Fruit fly (Drosophila melanogaster) whole organism, embryonic: Measurements from ENCODE around the gene CG34301.

ENCODE experiments used
- Asciz ChIP-seq: fragments of 200-800 bp; sonication (Bioruptor generic); optimal IDR thresholded peaks from 2 replicates; lab custom pipeline; 2017; ENCODE audit warnings: missing biosample characterization, mild to moderate bottlenecking, missing genetic modification characterization, missing genetic modification reagents
- B-H2 ChIP-seq: fragments of 200-800 bp; sonication (Bioruptor generic); optimal IDR thresholded peaks from 2 replicates; lab custom pipeline; 2018; ENCODE audit warnings: missing biosample characterization, mild to moderate bottlenecking, missing genetic modification characterization
- C15 ChIP-seq: fragments of 200-800 bp; sonication (Bioruptor generic); IDR thresholded peaks from 3 replicates; pipeline ENCODE4 v1.3.6; 2022; ENCODE audit warnings: missing biosample characterization, missing genetic modification characterization
- CG10274 ChIP-seq: fragments of 200-800 bp; sonication (Bioruptor generic); optimal IDR thresholded peaks from 3 replicates; lab custom pipeline; 2017; ENCODE audit warnings: missing biosample characterization, mild to moderate bottlenecking, missing genetic modification characterization
- CG10462 ChIP-seq: fragments of 200-800 bp; sonication (Bioruptor generic); optimal IDR thresholded peaks from 2 replicates; lab custom pipeline; 2016; ENCODE audit warnings: missing biosample characterization, missing genetic modification characterization
- CG11723 ChIP-seq: fragments of 200-800 bp; sonication (Bioruptor generic); optimal IDR thresholded peaks from 2 replicates; lab custom pipeline; 2017; ENCODE audit warnings: missing biosample characterization, mild to moderate bottlenecking, missing genetic modification characterization
- CG12744 ChIP-seq: fragments of 200-800 bp; sonication (Bioruptor generic); optimal IDR thresholded peaks from 2 replicates; lab custom pipeline; 2016; ENCODE audit warnings: missing biosample characterization, missing genetic modification characterization
- CG12942 ChIP-seq: fragments of 200-800 bp; sonication (Bioruptor generic); optimal IDR thresholded peaks from 3 replicates; lab custom pipeline; 2016; ENCODE audit warnings: missing biosample characterization, missing genetic modification characterization
- CG14050 ChIP-seq: fragments of 200-800 bp; sonication (Bioruptor generic); IDR thresholded peaks from 3 replicates; pipeline ENCODE4 v1.3.6; 2022; ENCODE audit warnings: missing biosample characterization, missing genetic modification characterization
- CG14667 ChIP-seq: fragments of 200-800 bp; sonication (Bioruptor generic); IDR thresholded peaks from 2 replicates; pipeline ENCODE4 v1.3.6; 2022; ENCODE audit warnings: missing biosample characterization, missing genetic modification characterization
- CG16815 ChIP-seq: fragments of 200-800 bp; sonication (Bioruptor generic); optimal IDR thresholded peaks from 3 replicates; lab custom pipeline; 2017; ENCODE audit warnings: missing biosample characterization, mild to moderate bottlenecking, missing genetic modification characterization
- CG18619 ChIP-seq: fragments of 200-800 bp; sonication (Bioruptor generic); optimal IDR thresholded peaks from 3 replicates; lab custom pipeline; 2017; ENCODE audit warnings: missing biosample characterization, mild to moderate bottlenecking, missing genetic modification characterization
- CG32532 ChIP-seq: fragments of 200-800 bp; sonication (Bioruptor generic); IDR thresholded peaks from 2 replicates; pipeline ENCODE4 v1.3.6; 2022; ENCODE audit warnings: missing biosample characterization, missing genetic modification characterization
- CG34376 ChIP-seq: fragments of 200-800 bp; sonication (Bioruptor generic); optimal IDR thresholded peaks from 2 replicates; lab custom pipeline; 2018; ENCODE audit warnings: missing biosample characterization, mild to moderate bottlenecking, missing genetic modification characterization
- CG43689 ChIP-seq: fragments of 200-800 bp; sonication (Bioruptor generic); IDR thresholded peaks from 2 replicates; pipeline ENCODE4 v1.3.6; 2022; ENCODE audit warnings: missing biosample characterization, missing genetic modification characterization
- CG4730 ChIP-seq: fragments of 200-800 bp; sonication (Bioruptor generic); IDR thresholded peaks from 2 replicates; pipeline ENCODE4 v1.3.6; 2022; ENCODE audit warnings: missing biosample characterization, missing genetic modification characterization
- CG4820 ChIP-seq: fragments of 200-800 bp; sonication (Bioruptor generic); optimal IDR thresholded peaks from 3 replicates; lab custom pipeline; 2016; ENCODE audit warnings: missing biosample characterization, missing genetic modification characterization
- CG6854 ChIP-seq: fragments of 200-800 bp; sonication (Bioruptor generic); optimal IDR thresholded peaks from 3 replicates; lab custom pipeline; 2017; ENCODE audit warnings: missing biosample characterization, mild to moderate bottlenecking, missing genetic modification characterization
- CG7271 ChIP-seq: fragments of 200-800 bp; sonication (Bioruptor generic); optimal IDR thresholded peaks from 2 replicates; lab custom pipeline; 2018; ENCODE audit warnings: missing biosample characterization, mild to moderate bottlenecking, missing genetic modification characterization, moderate library complexity
- CG9215 ChIP-seq: fragments of 200-800 bp; sonication (Bioruptor generic); IDR thresholded peaks from 2 replicates; pipeline ENCODE4 v1.3.6; 2022; ENCODE audit warnings: missing biosample characterization, missing genetic modification characterization
- CG9609 ChIP-seq: fragments of 200-800 bp; sonication (Bioruptor generic); optimal IDR thresholded peaks from 3 replicates; lab custom pipeline; 2016; ENCODE audit warnings: missing biosample characterization, missing genetic modification characterization
- D ChIP-seq, 2 experiments: fragments of 200-800 bp in 1 of 2; fragments of >200 bp in 1 of 2; sonication (Bioruptor generic) in 1 of 2; optimal IDR thresholded peaks; 2 replicates in 1 of 2; 3 replicates in 1 of 2; lab custom pipeline; 2017; ENCODE audit warnings: mild to moderate bottlenecking in 1 of 2, missing biosample characterization in 1 of 2, missing genetic modification characterization in 1 of 2, missing genetic modification reagents in 1 of 2
- HLH3B ChIP-seq: fragments of 200-800 bp; sonication (Bioruptor generic); IDR thresholded peaks from 2 replicates; pipeline ENCODE4 v1.3.6; 2022; ENCODE audit warnings: missing biosample characterization, missing genetic modification characterization
- Hsf ChIP-seq: fragments of 200-800 bp; sonication (Bioruptor generic); optimal IDR thresholded peaks from 3 replicates; lab custom pipeline; 2016; ENCODE audit warnings: missing biosample characterization, missing genetic modification characterization
- NC2α ChIP-seq: fragments of 200-800 bp; sonication (Bioruptor generic); optimal IDR thresholded peaks from 2 replicates; lab custom pipeline; 2016; ENCODE audit warnings: missing biosample characterization, missing genetic modification characterization
- NK7.1 ChIP-seq: fragments of 200-800 bp; sonication (Bioruptor generic); optimal IDR thresholded peaks from 3 replicates; lab custom pipeline; 2016; ENCODE audit warnings: missing biosample characterization, missing genetic modification characterization
- Poxn ChIP-seq: fragments of 200-800 bp; sonication (Bioruptor generic); IDR thresholded peaks from 2 replicates; pipeline ENCODE4 v1.3.6; 2022; ENCODE audit warnings: missing biosample characterization, missing genetic modification characterization
- Ravus ChIP-seq: fragments of 200-800 bp; sonication (Bioruptor generic); IDR thresholded peaks from 2 replicates; pipeline ENCODE4 v1.3.6; 2022; ENCODE audit warnings: missing biosample characterization, missing genetic modification characterization
- Sin3A ChIP-seq: fragments of >200 bp; optimal IDR thresholded peaks from 2 replicates; lab custom pipeline; 2018
- Stat92E ChIP-seq, 3 experiments: fragments of >200 bp in 2 of 3; fragments of 200-800 bp in 1 of 3; sonication (Bioruptor generic) in 1 of 3; optimal IDR thresholded peaks; 2 replicates each; lab custom pipeline; 2017 to 2019; ENCODE audit warnings: missing biosample characterization in 3 of 3, missing genetic modification characterization in 3 of 3, mild to moderate bottlenecking in 1 of 3, moderate library complexity in 1 of 3
- TFAM ChIP-seq: fragments of 200-800 bp; sonication (Bioruptor generic); optimal IDR thresholded peaks from 2 replicates; lab custom pipeline; 2017; ENCODE audit warnings: missing biosample characterization, missing genetic modification characterization, inconsistent platforms
- ap ChIP-seq: fragments of 200-800 bp; sonication (Bioruptor generic); IDR thresholded peaks from 2 replicates; pipeline ENCODE4 v1.3.6; 2022; ENCODE audit warnings: missing biosample characterization, missing genetic modification characterization
- ash1 ChIP-seq: fragments of 200-800 bp; sonication (Bioruptor generic); optimal IDR thresholded peaks from 2 replicates; lab custom pipeline; 2018; ENCODE audit warnings: missing biosample characterization, mild to moderate bottlenecking, missing genetic modification characterization
- bsh ChIP-seq, 2 experiments: fragments of 200-800 bp; sonication (Bioruptor generic); optimal IDR thresholded peaks; 2 replicates each; lab custom pipeline; 2017 to 2018; ENCODE audit warnings: mild to moderate bottlenecking in 2 of 2, missing biosample characterization in 2 of 2, missing genetic modification characterization in 2 of 2, moderate library complexity in 1 of 2
- corto ChIP-seq: fragments of 200-800 bp; sonication (Bioruptor generic); optimal IDR thresholded peaks from 2 replicates; lab custom pipeline; 2016; ENCODE audit warnings: missing biosample characterization, mild to moderate bottlenecking, missing genetic modification characterization, moderate library complexity
- danr ChIP-seq: fragments of 200-800 bp; sonication (Bioruptor generic); IDR thresholded peaks from 2 replicates; pipeline ENCODE4 v1.3.6; 2022; ENCODE audit warnings: missing biosample characterization, missing genetic modification characterization
- dati ChIP-seq: fragments of 200-800 bp; sonication (Bioruptor generic); IDR thresholded peaks from 2 replicates; pipeline ENCODE4 v1.3.6; 2022; ENCODE audit warnings: missing biosample characterization, missing genetic modification characterization
- ems ChIP-seq: fragments of 200-800 bp; sonication (Bioruptor generic); optimal IDR thresholded peaks from 3 replicates; lab custom pipeline; 2016; ENCODE audit warnings: missing biosample characterization, missing genetic modification characterization
- fd64A ChIP-seq: fragments of 200-800 bp; sonication (Bioruptor generic); optimal IDR thresholded peaks from 3 replicates; lab custom pipeline; 2018; ENCODE audit warnings: missing biosample characterization, mild to moderate bottlenecking, missing genetic modification characterization
- gem ChIP-seq: fragments of 200-800 bp; sonication (Bioruptor generic); optimal IDR thresholded peaks from 2 replicates; lab custom pipeline; 2019; ENCODE audit warnings: missing biosample characterization, mild to moderate bottlenecking, missing genetic modification characterization, moderate library complexity
- ham ChIP-seq: fragments of 200-800 bp; sonication (Bioruptor generic); IDR thresholded peaks from 2 replicates; pipeline ENCODE4 v1.3.6; 2022; ENCODE audit warnings: missing biosample characterization, missing genetic modification characterization
- hb ChIP-seq: fragments of 200-800 bp; sonication (Bioruptor generic); IDR thresholded peaks from 3 replicates; pipeline ENCODE4 v1.3.6; 2022; ENCODE audit warnings: missing biosample characterization, missing genetic modification characterization; ENCODE audit not compliant: partially characterized antibody
- inv ChIP-seq: fragments of 200-800 bp; sonication (Bioruptor generic); IDR thresholded peaks from 2 replicates; pipeline ENCODE4 v1.3.6; 2022; ENCODE audit warnings: missing biosample characterization, missing genetic modification characterization; ENCODE audit not compliant: partially characterized antibody
- knrl ChIP-seq: fragments of 200-800 bp; sonication (Bioruptor generic); IDR thresholded peaks from 3 replicates; pipeline ENCODE4 v1.3.6; 2022; ENCODE audit warnings: missing biosample characterization, missing genetic modification characterization; ENCODE audit not compliant: partially characterized antibody
- lab ChIP-seq: fragments of 200-800 bp; sonication (Bioruptor generic); optimal IDR thresholded peaks from 3 replicates; lab custom pipeline; 2017; ENCODE audit warnings: missing biosample characterization, missing genetic modification characterization, mild to moderate bottlenecking, moderate library complexity, missing genetic modification reagents
- lilli ChIP-seq: fragments of 200-800 bp; sonication (Bioruptor generic); optimal IDR thresholded peaks from 3 replicates; lab custom pipeline; 2016; ENCODE audit warnings: missing biosample characterization, missing genetic modification characterization
- shn ChIP-seq: fragments of 200-800 bp; sonication (Bioruptor generic); optimal IDR thresholded peaks from 3 replicates; lab custom pipeline; 2016; ENCODE audit warnings: missing biosample characterization, missing genetic modification characterization
- ttk ChIP-seq: fragments of 200-800 bp; sonication (Bioruptor generic); IDR thresholded peaks from 2 replicates; pipeline ENCODE4 v2.1.2; 2022; ENCODE audit warnings: missing biosample characterization, missing genetic modification characterization
- zf30C ChIP-seq: fragments of 200-800 bp; sonication (Bioruptor generic); optimal IDR thresholded peaks from 3 replicates; lab custom pipeline; 2018; ENCODE audit warnings: missing biosample characterization, mild to moderate bottlenecking, missing genetic modification characterization

Gene CG34301

DNA sequence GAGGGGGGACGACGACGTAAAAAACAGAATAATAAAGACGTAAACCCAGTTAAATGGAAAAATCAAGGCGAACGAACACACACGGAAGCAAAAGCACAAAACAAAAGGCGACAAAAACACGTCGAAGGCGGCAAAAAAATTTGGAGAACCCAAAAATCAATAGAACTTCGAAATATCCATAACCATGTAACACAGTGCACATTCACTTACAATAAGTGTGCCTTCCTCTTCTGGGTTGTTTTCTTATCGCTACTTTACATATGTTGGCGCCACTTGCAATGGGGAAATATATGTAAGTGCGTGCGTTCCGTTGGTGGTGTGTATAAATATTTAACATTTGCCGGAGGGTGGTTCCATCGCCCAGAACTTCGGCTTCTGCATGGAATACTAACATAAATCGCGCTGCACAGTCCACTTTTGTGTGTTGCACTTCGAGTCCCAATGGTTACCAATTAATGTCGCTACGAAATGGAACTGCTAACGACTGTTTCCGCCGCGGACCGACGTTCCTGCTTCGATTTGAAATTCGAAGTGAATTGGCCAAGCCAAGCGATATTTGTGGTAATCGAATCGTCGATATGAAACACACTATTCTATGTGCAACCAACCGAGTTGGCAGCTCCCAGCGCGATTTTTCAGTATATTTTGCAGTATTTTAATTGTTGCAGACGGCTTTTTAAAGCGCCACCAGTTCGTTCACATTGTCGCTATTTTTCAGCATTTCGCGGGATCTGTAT, 25.9 kb upstream of the CG34301 start, which contains the start of the genes CG9801 and Nasp (continued):
- no peak for TF ChIP-seq gem (tag; lab: Kevin White, UChicago)
- TF ChIP-seq CG4820 = no peak
- peak; percentile 0 for TF ChIP-seq lilli (GFP tag; lab: Kevin White, UChicago)
- no peak for TF ChIP-seq CG11723 (GFP tag; lab: Kevin White, UChicago)
- peak in 1 of 3 experiments; percentile 63 for TF ChIP-seq Stat92E (GFP tag; optimal IDR thresholded peaks at IDR 0.05; lab: Kevin White, UChicago)
- no peak for TF ChIP-seq CG12744 (GFP tag; lab: Kevin White, UChicago)
- TF ChIP-seq ap (GFP tag; lab: Robert Waterston, UW) = no peak
- TF ChIP-seq ash1 (GFP tag; lab: Kevin White, UChicago) = no peak
- TF ChIP-seq knrl (GFP tag; lab: Robert Waterston, UW) = peak; percentile 79
- TF ChIP-seq zf30C (GFP tag; lab: Kevin White, UChicago) = no peak
- TF ChIP-seq CG32532 (GFP tag; lab: Robert Waterston, UW) = 0 out of 2 replicates have a peak, but pooled peaks have one; percentile 9
- no peak for TF ChIP-seq corto (GFP tag; lab: Kevin White, UChicago)
- TF ChIP-seq dati = no peak
- peak; percentile 23 for TF ChIP-seq Hsf (GFP tag; lab: Kevin White, UChicago)
- TF ChIP-seq CG6854 (GFP tag; lab: Kevin White, UChicago) = no peak
- TF ChIP-seq bsh (GFP tag; optimal IDR thresholded peaks at IDR 0.05; lab: Kevin White, UChicago) = peak in 1 of 2 experiments; percentile 19
- no peak for TF ChIP-seq NC2α (GFP tag; lab: Kevin White, UChicago)
- no peak for TF ChIP-seq shn (GFP tag; lab: Kevin White, UChicago)
- no peak for TF ChIP-seq B-H2
- TF ChIP-seq CG7271 (tag; lab: Kevin White, UChicago) = no peak
- TF ChIP-seq CG14050 (GFP tag; lab: Robert Waterston, UW) = no peak
- no peak for TF ChIP-seq C15 (GFP tag; lab: Robert Waterston, UW)
- TF ChIP-seq NK7.1 (GFP tag; lab: Kevin White, UChicago) = peak; percentile 15
- TF ChIP-seq CG4730 (GFP tag; lab: Robert Waterston, UW) = no peak
- no peak for TF ChIP-seq fd64A (GFP tag; lab: Kevin White, UChicago)
- no peak for TF ChIP-seq ham (GFP tag; lab: Robert Waterston, UW)
- TF ChIP-seq inv (GFP tag; lab: Robert Waterston, UW) = peak; percentile 64
- TF ChIP-seq TFAM (GFP tag; lab: Kevin White, UChicago) = no peak
- 0 out of 2 replicates have a peak, but pooled peaks have one; percentile 12 for TF ChIP-seq CG9215 (GFP tag; lab: Robert Waterston, UW)
- no peak for TF ChIP-seq CG43689
- TF ChIP-seq Poxn (GFP tag; lab: Robert Waterston, UW) = no peak
- TF ChIP-seq CG18619 (GFP tag; lab: Kevin White, UChicago) = no peak
- TF ChIP-seq Ravus = no peak
- TF ChIP-seq CG10274 (GFP tag; lab: Kevin White, UChicago) = no peak
- TF ChIP-seq CG9609 (GFP tag; lab: Kevin White, UChicago) = no peak
- TF ChIP-seq lab (GFP tag; lab: Kevin White, UChicago) = peak; percentile 63
- peak; percentile 22; the same call in 1 of the 2 replicates for TF ChIP-seq ttk (GFP tag; lab: Robert Waterston, UW)
- no peak for TF ChIP-seq CG16815
- TF ChIP-seq Asciz = no peak
- no peak for TF ChIP-seq D (optimal IDR thresholded peaks at IDR 0.05; lab: Kevin White, UChicago)
- no peak for TF ChIP-seq D (GFP tag; optimal IDR thresholded peaks at IDR 0.05; lab: Kevin White, UChicago)
- 0 out of 2 replicates have a peak, but pooled peaks have one; percentile 29 for TF ChIP-seq HLH3B
- no peak for TF ChIP-seq CG12942 (GFP tag; lab: Kevin White, UChicago)
- TF ChIP-seq CG10462 (GFP tag; lab: Kevin White, UChicago) = no peak
- peak; percentile 84 for TF ChIP-seq Sin3A (lab: Kevin White, UChicago)
- peak; percentile 13 for TF ChIP-seq ems
- TF ChIP-seq danr = no peak
- TF ChIP-seq CG14667 (GFP tag; lab: Robert Waterston, UW) = no peak
- peak; percentile 63; the same call in 2 of the 3 replicates for TF ChIP-seq hb (GFP tag; lab: Robert Waterston, UW)
- no peak for TF ChIP-seq CG34376 (GFP tag; lab: Kevin White, UChicago)
